Worm (Caenorhabditis elegans) whole organism, L2 larva: Measurements from ENCODE around the gene fbxa-154.

Experiments used
- Y55F3AM.14 ChIP-seq: fragments of 200-800 bp; sonication (Bioruptor generic); optimal IDR thresholded peaks from 2 replicates; lab custom pipeline; 2018; ENCODE audit warnings: mild to moderate bottlenecking, missing genetic modification characterization, missing compliant biosample characterization
- aly-2 ChIP-seq: fragments of 150-350 bp; optimal IDR thresholded peaks from 2 replicates; lab custom pipeline; 2014; ENCODE audit warnings: missing biosample characterization, missing genetic modification characterization
- ama-1 ChIP-seq: fragments of 150-350 bp; optimal IDR thresholded peaks from 2 replicates; lab custom pipeline; 2018; ENCODE audit warnings: inconsistent platforms
- blmp-1 ChIP-seq: sonication (generic microtip); optimal IDR thresholded peaks from 2 replicates; lab custom pipeline; 2017; ENCODE audit warnings: missing genetic modification characterization, mild to moderate bottlenecking, missing compliant biosample characterization, antibody characterized with exemption, moderate library complexity; ENCODE audit not compliant: insufficient read depth
- elt-3 ChIP-seq: sonication (generic microtip); optimal IDR thresholded peaks from 2 replicates; lab custom pipeline; 2017; ENCODE audit warnings: missing biosample characterization, missing genetic modification characterization
- lin-11 ChIP-seq: fragments of 150-350 bp; sonication (generic microtip); optimal IDR thresholded peaks from 2 replicates; lab custom pipeline; 2014; ENCODE audit warnings: missing biosample characterization, missing genetic modification characterization, inconsistent platforms, mixed read lengths
- lin-39 ChIP-seq: fragments of 150-350 bp; optimal IDR thresholded peaks from 2 replicates; lab custom pipeline; 2014; ENCODE audit warnings: missing biosample characterization, missing genetic modification reagents, missing genetic modification characterization
- mbf-1 ChIP-seq: sonication (generic microtip); optimal IDR thresholded peaks from 2 replicates; lab custom pipeline; 2017; ENCODE audit warnings: missing biosample characterization, missing genetic modification characterization
- nhr-11 ChIP-seq: fragments of 150-350 bp; optimal IDR thresholded peaks from 2 replicates; lab custom pipeline; 2014; ENCODE audit warnings: missing biosample characterization, missing genetic modification characterization
- nhr-237 ChIP-seq: fragments of 150-350 bp; optimal IDR thresholded peaks from 2 replicates; lab custom pipeline; 2014; ENCODE audit warnings: missing biosample characterization, missing genetic modification characterization
- snpc-4 ChIP-seq: fragments of 150-350 bp; optimal IDR thresholded peaks from 2 replicates; lab custom pipeline; 2014; ENCODE audit warnings: missing biosample characterization, missing genetic modification characterization
- ztf-11 ChIP-seq: sonication (generic microtip); optimal IDR thresholded peaks from 2 replicates; lab custom pipeline; 2017; ENCODE audit warnings: missing biosample characterization, missing genetic modification characterization

- TF ChIP-seq lin-39 (tag; lab: Kevin White, UChicago) (no peak), ama-1 (lab: Kevin White, UChicago) (peak; percentile 95), blmp-1 (peak; percentile 40), nhr-237 (tag; lab: Kevin White, UChicago) (no peak), ztf-11 (tag; lab: Kevin White, UChicago) (no peak), aly-2 (tag; lab: Kevin White, UChicago) (no peak), lin-11 (peak; percentile 57), Y55F3AM.14 (GFP tag; lab: Kevin White, UChicago) (no peak), snpc-4 (tag; lab: Kevin White, UChicago) (peak; percentile 63), elt-3 (tag; lab: Kevin White, UChicago) (no peak), nhr-11 (tag; lab: Kevin White, UChicago) (no peak), mbf-1 (tag; lab: Kevin White, UChicago) (no peak)
Measured at ce11 chrV:15566511-15567178, 38.3 kb downstream of the fbxa-154 start.
